Worm (Caenorhabditis elegans): ENCODE results near the gene Y32B12A.5.

- TF ChIP-seq nhr-237 (tag; optimal IDR thresholded peaks at IDR 0.05) (no peak), nhr-76 (tag; optimal IDR thresholded peaks at IDR 0.05) (no peak), elt-3 (tag; optimal IDR thresholded peaks at IDR 0.05) (no peak), sptf-1 (tag; optimal IDR thresholded peaks at IDR 0.05) (no peak), lsy-2 (tag; optimal IDR thresholded peaks at IDR 0.05) (no peak), unc-39 (tag; optimal IDR thresholded peaks at IDR 0.05) (no peak), ztf-11 (tag; optimal IDR thresholded peaks at IDR 0.05) (no peak), snpc-4 (tag; optimal IDR thresholded peaks at IDR 0.05) (no peak), nhr-12 (tag; optimal IDR thresholded peaks at IDR 0.05) (no peak), lin-13 (tag; optimal IDR thresholded peaks at IDR 0.05) (no peak), drap-1 (GFP tag; optimal IDR thresholded peaks at IDR 0.05) (no peak)
Observed at ce11 chrV:16458714-16459113, 28.7 kb downstream of the Y32B12A.5 start, which contains the start of gene str-15.

Measured in whole organism, mixed stage, embryonic.